Fruit fly (Drosophila melanogaster): ENCODE measurements around the gene ATPsynbeta.

The ATPsynbeta gene

DNA sequence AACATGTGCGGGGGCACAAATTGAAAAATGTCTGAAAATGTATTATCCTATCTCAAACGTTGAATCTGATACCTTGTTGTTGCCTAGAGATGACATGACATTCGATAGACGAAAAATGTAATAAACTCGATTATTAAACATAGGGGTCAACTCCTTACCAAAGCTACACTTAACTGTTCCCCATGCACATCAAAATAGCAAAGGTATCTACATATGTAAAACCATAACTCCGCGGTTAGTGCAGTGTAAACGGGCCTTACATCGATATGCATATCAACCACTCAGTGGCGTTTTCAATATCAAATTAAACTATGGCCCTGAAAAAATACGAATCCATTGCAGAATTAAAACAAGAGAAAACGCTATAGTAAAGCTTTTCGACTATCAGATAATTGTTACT is 20.0 kb downstream of the ATPsynbeta start:
- TF ChIP-seq noc (tag; optimal IDR thresholded peaks at IDR 0.05) = no peak

DNA sequence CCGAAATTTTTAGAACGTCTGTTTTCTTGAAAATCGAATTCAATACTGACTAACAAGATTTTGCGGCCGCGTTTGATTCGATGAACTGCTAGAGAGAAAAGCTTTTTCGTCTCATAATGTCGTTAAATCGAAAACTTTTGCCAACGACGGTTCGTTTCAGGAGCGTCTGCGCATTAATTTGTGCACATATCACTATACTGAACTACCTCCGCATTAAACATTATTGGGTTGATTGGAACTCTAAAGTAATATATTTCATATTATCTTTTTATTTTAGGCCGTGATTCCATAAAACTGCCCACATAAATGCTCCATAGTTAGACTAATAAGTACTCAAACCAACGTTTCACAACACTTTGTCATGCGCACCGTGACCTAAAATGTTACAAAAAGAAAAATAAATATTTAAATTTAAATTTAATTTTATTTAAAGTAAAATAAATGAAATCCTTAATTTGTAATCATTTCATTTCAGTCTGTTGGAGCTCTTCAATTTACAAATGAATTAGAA is 22.4 kb downstream of the ATPsynbeta start, which contains the start of gene CaMKII:
CaMKII (minus strand) TSS at position 51 of the 511 bp plus-strand sequence.
- TF ChIP-seq noc (tag; optimal IDR thresholded peaks at IDR 0.05) = no peak

DNA sequence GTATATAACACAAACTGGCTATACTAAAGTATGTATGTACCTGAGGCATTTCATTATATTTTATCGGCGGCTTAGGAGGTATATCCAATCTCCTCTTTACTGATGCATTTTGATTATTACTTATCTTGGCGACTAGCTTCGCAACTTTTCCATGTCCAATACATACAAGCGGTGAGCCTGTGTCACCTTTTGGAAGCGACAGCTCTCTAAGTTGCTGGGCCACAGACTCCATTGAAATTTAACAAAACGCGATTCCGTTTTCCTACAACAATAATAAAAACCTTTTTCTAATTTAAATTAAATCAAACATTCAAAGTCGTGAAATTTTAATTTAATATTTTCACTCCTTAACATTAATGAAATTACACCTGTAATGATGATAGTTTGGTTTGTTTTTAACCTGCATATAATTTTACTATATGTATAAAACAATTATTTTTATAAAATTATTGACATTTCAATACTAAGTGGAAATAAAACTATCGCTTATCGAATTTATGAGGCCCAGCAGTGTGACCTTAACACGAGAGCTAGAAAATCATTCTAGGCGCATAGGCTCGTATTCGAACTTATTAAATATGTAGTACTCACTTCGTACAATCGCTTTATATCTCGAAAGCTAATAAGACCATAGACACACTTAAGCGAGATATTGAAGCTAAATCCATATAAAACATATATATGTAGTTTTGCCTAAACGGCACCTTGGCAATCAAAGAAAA is 29.2 kb downstream of the ATPsynbeta start, which contains the start of gene apolpp:
apolpp (plus strand) TSS at position 597 of the 722 bp plus-strand sequence.
- no peak for TF ChIP-seq noc (tag; optimal IDR thresholded peaks at IDR 0.05)

DNA sequence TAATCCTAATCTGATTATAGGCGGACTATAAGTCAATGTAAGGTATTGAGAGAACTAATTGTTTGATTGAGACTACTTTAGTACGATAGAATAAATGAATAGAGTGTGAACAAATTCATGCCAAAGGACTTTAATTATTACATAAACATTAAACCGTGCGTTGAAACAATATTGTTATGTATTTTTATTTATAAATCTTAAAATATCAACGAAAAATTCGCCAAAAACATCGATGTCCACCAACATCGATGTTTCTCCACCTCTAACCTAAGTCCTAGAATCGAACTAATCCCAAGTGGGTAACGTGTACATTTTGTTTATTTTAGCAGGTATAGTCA is 29.8 kb downstream of the ATPsynbeta start:
- no peak for TF ChIP-seq noc (tag; optimal IDR thresholded peaks at IDR 0.05)

DNA sequence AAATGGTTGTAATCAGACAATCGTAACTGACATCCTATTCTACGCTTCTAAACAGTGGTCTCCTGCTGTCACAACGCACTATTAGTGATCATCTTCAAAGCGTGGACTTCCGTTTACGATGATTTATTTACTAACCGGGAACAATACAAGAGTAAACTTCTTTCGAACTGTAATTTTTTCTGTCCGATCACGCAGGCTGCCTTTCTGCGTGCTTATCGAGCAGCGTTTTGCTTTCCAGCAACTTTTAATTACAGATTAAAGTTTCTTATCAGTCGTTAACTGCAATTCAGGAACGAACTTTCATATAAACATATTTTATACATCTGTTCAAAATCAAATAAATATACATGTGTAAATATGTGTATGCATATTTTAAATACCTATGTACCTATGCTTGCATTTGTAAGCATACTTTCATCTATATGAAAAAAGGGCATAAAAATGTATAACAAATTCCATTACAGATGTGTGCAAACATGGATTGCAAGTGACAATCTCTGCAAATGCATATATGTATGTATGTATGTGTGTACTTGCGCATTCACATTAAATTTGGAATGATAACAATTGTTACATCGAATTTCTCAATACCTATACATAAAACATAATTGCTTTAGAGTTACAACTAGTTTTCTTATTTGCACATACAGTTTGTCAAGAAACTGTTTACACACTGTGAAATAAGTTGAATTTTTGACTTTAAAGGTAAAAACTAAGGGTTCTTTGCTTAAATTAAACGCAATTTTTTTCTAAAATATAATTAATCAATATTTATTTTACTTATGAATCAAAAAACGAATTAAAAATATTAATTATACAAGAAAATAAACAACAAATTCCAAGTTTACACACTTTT is 31.9 kb downstream of the ATPsynbeta start:
- TF ChIP-seq noc (tag; optimal IDR thresholded peaks at IDR 0.05) = no peak

DNA sequence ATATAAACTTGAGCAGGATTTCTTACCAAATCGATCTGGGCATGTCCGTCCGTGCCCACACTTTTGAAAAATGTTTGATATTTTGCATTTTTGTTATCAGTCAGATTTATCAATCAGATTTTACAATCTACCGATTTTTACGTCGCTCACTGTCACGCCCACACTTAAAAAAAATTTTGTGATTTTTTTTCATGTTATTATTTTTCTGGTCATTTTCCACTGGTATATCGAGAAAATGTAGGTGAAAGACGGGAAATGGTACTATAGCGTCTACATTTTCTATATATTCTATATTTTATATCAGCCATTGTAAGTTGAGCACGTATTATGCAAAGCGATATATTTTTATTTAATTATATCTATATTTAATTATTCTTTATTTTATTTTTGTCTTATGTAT is 32.9 kb downstream of the ATPsynbeta start:
- no peak for TF ChIP-seq noc (tag; optimal IDR thresholded peaks at IDR 0.05)

DNA sequence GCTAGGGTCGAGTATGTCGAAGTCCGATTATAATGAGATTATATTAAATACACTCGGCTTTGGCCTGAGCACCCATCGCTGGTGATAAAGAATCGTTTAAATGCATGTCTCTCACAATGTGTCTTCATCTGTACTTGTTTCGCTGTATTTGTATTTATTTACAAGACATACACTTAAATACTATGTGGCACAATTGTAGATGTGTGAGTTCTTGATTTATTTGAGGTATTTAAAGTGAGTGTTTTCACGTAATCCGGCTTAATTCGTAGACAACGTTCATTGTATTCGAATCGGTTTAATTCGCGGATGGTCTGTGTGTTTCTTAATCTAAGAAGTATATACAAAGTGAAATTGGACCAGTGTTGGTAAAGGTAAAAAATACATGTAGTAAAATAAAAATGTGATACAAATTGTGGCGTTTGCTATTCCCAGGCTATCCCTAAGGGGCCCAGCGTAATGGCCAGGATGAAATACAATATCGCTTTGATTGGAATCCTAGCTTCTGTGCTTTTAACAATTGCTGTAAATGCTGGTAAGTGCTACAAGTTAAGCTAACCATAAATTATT is 33.5 kb downstream of the ATPsynbeta start, which contains the start of gene Zyx:
Zyx (minus strand) TSS at position 350 of the 567 bp plus-strand sequence.
- peak; percentile 16 for TF ChIP-seq noc (tag; optimal IDR thresholded peaks at IDR 0.05)
